Worm (Caenorhabditis elegans): ENCODE measurements around the gene nspg-4.

nspg-4 gene

ce11 chrX:3300582-3300981, 49.6 kb downstream of the nspg-4 start:
- no peak for TF ChIP-seq him-1 (tag; optimal IDR thresholded peaks at IDR 0.05)
- no peak for TF ChIP-seq dao-5 (tag; optimal IDR thresholded peaks at IDR 0.05)
- TF ChIP-seq W03F9.2 (tag; optimal IDR thresholded peaks at IDR 0.05): no peak

All from whole organism, L4/young adult.